Fruit fly (Drosophila melanogaster): ENCODE results near the gene CG33947.

DNA sequence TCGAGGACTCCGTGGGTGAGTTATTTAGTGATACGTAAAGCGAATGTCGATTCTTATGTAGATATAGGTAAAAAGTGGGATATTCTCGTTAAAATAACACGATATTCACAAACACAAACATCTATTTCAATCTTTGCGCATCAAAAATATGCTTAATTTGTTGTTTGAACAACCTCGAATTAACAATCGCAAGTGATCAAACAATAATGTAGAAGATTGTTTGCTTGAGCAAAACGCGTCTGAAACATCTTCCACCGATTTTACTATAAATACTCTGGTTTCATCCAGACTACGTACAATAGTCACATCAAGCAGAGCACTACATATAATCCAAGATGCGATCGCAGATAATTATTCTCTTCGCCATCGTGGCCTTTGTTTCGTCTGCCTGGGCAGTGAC is 34.2 kb downstream of the CG33947 start, which contains the start of gene nol:
- TF ChIP-seq Dll (optimal IDR thresholded peaks at IDR 0.05) = no peak
- no peak for TF ChIP-seq usp (GFP tag; optimal IDR thresholded peaks at IDR 0.05)
